Worm (Caenorhabditis elegans) whole organism, early embryonic: ENCODE results near the gene faah-6.

Experiments
- B0310.2 ChIP-seq: sonication (generic microtip); optimal IDR thresholded peaks from 2 replicates; lab custom pipeline; 2016; ENCODE audit warnings: mild to moderate bottlenecking, missing genetic modification characterization, missing compliant biosample characterization
- aly-1 ChIP-seq: sonication (generic microtip); optimal IDR thresholded peaks from 2 replicates; lab custom pipeline; 2016; ENCODE audit warnings: missing genetic modification characterization, missing compliant biosample characterization
- ama-1 ChIP-seq: fragments of 150-350 bp; optimal IDR thresholded peaks from 2 replicates; lab custom pipeline; 2014
- ceh-13 ChIP-seq: fragments of 200-800 bp; sonication (Bioruptor generic); optimal IDR thresholded peaks from 2 replicates; lab custom pipeline; 2018; ENCODE audit warnings: mild to moderate bottlenecking, missing genetic modification characterization, missing compliant biosample characterization
- flt-1 ChIP-seq: fragments of 200-800 bp; sonication (Bioruptor generic); IDR thresholded peaks from 2 replicates; pipeline ENCODE4 v1.3.6; 2022; ENCODE audit warnings: missing genetic modification characterization, missing compliant biosample characterization
- hmbx-1 ChIP-seq: sonication (generic microtip); optimal IDR thresholded peaks from 2 replicates; lab custom pipeline; 2016; ENCODE audit warnings: mild to moderate bottlenecking, missing genetic modification characterization, missing compliant biosample characterization
- hmg-4 ChIP-seq: fragments of 200-800 bp; sonication (Bioruptor generic); optimal IDR thresholded peaks from 2 replicates; lab custom pipeline; 2018; ENCODE audit warnings: mild to moderate bottlenecking, missing genetic modification characterization, missing compliant biosample characterization
- hnd-1 ChIP-seq: sonication (generic microtip); optimal IDR thresholded peaks from 2 replicates; lab custom pipeline; 2016; ENCODE audit warnings: missing genetic modification characterization, missing compliant biosample characterization
- sea-1 ChIP-seq: fragments of 200-800 bp; sonication (Bioruptor generic); conservative IDR thresholded peaks from 2 replicates; pipeline ENCODE4 v1.3.6; 2022; ENCODE audit warnings: missing genetic modification characterization, missing compliant biosample characterization
- tbx-11 ChIP-seq: fragments of 200-800 bp; sonication (Bioruptor generic); IDR thresholded peaks from 2 replicates; pipeline ENCODE4 v1.3.6; 2022; ENCODE audit warnings: missing genetic modification characterization, missing compliant biosample characterization
- tbx-37 ChIP-seq: fragments of 200-800 bp; sonication (Bioruptor generic); conservative IDR thresholded peaks from 2 replicates; pipeline ENCODE4 v1.3.6; 2022; ENCODE audit warnings: missing genetic modification reagents, missing genetic modification characterization, missing compliant biosample characterization
- tra-4 ChIP-seq: sonication (generic microtip); optimal IDR thresholded peaks from 2 replicates; lab custom pipeline; 2017; ENCODE audit warnings: missing genetic modification characterization, missing compliant biosample characterization

- TF ChIP-seq ama-1 = no peak
- TF ChIP-seq tbx-11 (GFP tag; lab: Robert Waterston, UW) = no peak
- TF ChIP-seq hmbx-1 (tag; lab: Kevin White, UChicago) = no peak
- no peak for TF ChIP-seq sea-1
- no peak for TF ChIP-seq flt-1 (GFP tag; lab: Robert Waterston, UW)
- no peak for TF ChIP-seq tbx-37 (GFP tag; lab: Robert Waterston, UW)
- TF ChIP-seq aly-1 (tag; lab: Kevin White, UChicago) = no peak
- no peak for TF ChIP-seq B0310.2
- no peak for TF ChIP-seq hnd-1 (tag; lab: Kevin White, UChicago)
- TF ChIP-seq tra-4 (tag; lab: Kevin White, UChicago) = no peak
- no peak for TF ChIP-seq ceh-13 (GFP tag; lab: Kevin White, UChicago)
- no peak for TF ChIP-seq hmg-4 (GFP tag; lab: Kevin White, UChicago)
Observed at ce11 chrIII:11612371-11612770, 37.9 kb upstream of the faah-6 start, which contains the start of the genes Y66A7A.9 and Y66A7A.4.
